Worm (Caenorhabditis elegans): Measurements from ENCODE around the gene Y59E9AL.8.
A peak's percentile ranks its signal among the peaks of the same experiment; 100 is the strongest.
"Not testable (repeated sequence)": the region's sequence is repeated elsewhere in the genome, so short reads cannot be mapped to it uniquely, and the experiment has no call there.

Gene Y59E9AL.8

DNA sequence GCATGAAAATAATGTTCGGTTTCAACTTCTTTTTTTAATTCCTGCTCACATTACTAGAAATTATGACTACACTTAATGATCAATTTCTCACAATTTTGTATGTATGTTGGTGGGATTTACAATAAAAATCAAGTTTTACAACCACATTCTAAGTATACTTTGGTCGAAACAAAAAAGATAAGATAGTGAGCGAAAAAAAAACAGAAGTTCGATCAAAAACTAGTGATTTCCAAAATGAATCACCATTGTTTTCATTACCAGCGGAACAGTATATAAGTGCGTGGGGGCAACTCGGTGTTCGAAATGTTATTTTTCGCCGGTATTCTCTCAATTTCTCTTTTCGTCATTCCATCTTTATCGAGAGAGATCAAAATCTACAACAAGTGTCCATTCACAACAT lies 6.4 kb upstream of the Y59E9AL.8 start, which contains the start of gene thn-5:
thn-5 (plus strand) TSS at position 301 of the 400 bp plus-strand sequence.
- TF ChIP-seq C06A6.2 (GFP tag; conservative IDR thresholded peaks at IDR 0.05): no peak
- TF ChIP-seq ceh-58 (GFP tag; IDR thresholded peaks at IDR 0.05): no peak
- no peak for TF ChIP-seq T07F8.4 (tag; optimal IDR thresholded peaks at IDR 0.05)
- TF ChIP-seq chd-7 (tag; optimal IDR thresholded peaks at IDR 0.05): no peak

DNA sequence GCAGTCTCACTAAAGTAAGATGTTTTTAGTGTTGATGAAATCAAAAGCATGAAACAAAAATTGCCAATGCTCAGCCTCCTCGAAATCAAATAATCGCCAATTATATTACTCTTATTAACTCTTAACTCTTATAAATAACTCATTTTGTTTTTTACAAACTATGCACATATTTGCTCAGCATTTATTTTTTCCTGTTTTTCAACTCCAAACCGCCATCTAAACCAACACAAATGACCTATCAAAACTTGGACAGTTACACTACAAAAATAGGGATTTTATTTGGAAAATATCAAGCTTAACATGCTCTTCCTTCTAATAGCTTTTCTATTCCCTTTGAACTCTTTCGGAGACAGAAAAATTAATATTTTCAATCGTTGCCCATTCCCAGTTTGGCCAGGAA lies 4.5 kb upstream of the Y59E9AL.8 start, which contains the start of gene thn-6:
thn-6 (plus strand) TSS at position 301 of the 400 bp plus-strand sequence.
- TF ChIP-seq nhr-120 (GFP tag; IDR thresholded peaks at IDR 0.05) (no peak), F37B4.10 (GFP tag; IDR thresholded peaks at IDR 0.05) (no peak), B0336.3 (GFP tag; IDR thresholded peaks at IDR 0.05) (no peak), Y56A3A.18 (GFP tag; IDR thresholded peaks at IDR 0.05) (no peak), ekl-4 (GFP tag; IDR thresholded peaks at IDR 0.05) (no peak), T07F8.4 (tag; optimal IDR thresholded peaks at IDR 0.05) (no peak), ztf-3 (GFP tag; optimal IDR thresholded peaks at IDR 0.05) (no peak), xnd-1 (tag; optimal IDR thresholded peaks at IDR 0.05) (no peak), bed-1 (GFP tag; IDR thresholded peaks at IDR 0.05) (no peak), ztf-25 (GFP tag; IDR thresholded peaks at IDR 0.05) (no peak), Y53F4B.3 (GFP tag; IDR thresholded peaks at IDR 0.05) (no peak), lin-26 (GFP tag; IDR thresholded peaks at IDR 0.05) (no peak), mel-28 (tag; optimal IDR thresholded peaks at IDR 0.05; ENCODE audit: borderline replicate concordance) (no peak), C17E4.6 (GFP tag; IDR thresholded peaks at IDR 0.05) (no peak), lsl-1 (GFP tag; optimal IDR thresholded peaks at IDR 0.05) (no peak), nhr-27 (tag; optimal IDR thresholded peaks at IDR 0.05) (no peak), F49E8.2 (tag; optimal IDR thresholded peaks at IDR 0.05; ENCODE audit: insufficient read depth) (no peak), K12H6.12 (tag; optimal IDR thresholded peaks at IDR 0.05) (no peak), C06A6.2 (GFP tag; conservative IDR thresholded peaks at IDR 0.05) (no peak), mcd-1 (GFP tag; IDR thresholded peaks at IDR 0.05) (no peak)

DNA sequence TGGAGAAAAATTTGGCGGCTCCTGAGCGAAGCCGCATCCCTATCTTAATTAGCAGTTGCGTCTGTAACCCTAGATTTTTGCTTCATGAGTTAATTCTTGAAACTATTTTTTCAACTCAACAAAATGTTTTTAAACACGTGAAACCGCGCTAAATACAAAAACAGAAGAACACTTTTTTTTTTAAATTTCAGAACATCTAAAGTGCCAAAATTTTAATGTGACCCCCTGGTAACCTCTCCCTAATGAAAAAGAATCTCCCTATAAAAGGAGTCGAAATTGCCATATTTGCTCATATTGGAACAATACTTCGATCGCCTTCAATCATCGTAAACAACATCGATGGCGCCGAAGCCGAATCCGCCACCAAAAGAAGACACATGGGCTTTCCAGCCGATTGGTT lies 2.4 kb upstream of the Y59E9AL.8 start, which contains the start of gene nsph-4.1:
nsph-4.1 (plus strand) TSS at position 301 of the 400 bp plus-strand sequence.
- TF ChIP-seq attf-5 (GFP tag; optimal IDR thresholded peaks at IDR 0.05); Y79H2A.3 (GFP tag; conservative IDR thresholded peaks at IDR 0.05); B0261.1 (tag; optimal IDR thresholded peaks at IDR 0.05): not testable (repeated sequence)

DNA sequence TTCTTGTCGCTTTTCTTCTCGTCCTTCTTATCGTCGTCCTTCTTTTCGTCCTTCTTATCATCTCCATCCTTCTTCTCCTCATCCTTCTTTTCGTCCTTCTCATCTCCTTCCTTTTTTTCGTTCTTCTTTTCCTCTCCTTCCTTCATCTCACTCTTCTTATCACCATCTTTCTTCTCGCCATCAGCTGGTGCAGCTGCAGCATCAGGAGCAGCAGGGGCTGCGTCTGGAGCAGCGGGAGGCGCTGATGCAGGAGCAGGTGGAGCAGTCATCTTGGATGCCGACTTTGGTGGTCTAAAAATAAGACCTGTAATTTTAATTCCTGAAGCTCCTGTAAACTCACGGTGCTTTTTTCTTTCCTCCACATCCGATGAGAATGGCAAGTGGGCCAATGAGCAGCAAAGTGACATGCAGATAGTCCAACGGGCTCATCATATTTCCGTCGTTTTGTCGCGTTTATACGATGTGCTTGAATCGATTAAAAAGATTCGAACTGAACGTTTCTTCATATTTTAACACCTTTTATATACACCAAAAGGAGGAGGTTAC lies 1.2 kb upstream of the Y59E9AL.8 start, which contains the start of gene cylc-1:
cylc-1 (minus strand) TSS at position 496 of the 546 bp plus-strand sequence.
- peak; percentile 68 for TF ChIP-seq egrh-3 (GFP tag; IDR thresholded peaks at IDR 0.05)
- TF ChIP-seq zfh-2 (GFP tag; conservative IDR thresholded peaks at IDR 0.05): peak; percentile 79

DNA sequence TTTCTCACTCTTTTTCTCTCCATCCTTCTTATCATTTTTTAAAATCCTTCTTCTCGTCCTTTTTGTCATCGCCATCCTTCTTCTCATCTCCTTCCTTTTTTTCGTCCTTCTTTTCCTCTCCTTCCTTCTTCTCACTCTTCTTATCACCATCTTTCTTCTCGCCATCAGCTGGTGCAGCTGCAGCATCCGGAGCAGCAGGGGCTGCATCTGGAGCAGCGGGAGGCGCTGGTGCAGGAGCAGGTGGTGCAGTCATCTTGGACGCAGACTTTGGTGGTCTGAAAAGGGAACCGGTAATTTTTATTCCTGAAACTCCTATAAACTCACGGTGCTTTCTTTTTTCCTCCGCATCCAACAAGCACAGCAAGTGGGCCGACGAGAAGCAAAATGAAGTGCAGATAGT lies 2.4 kb downstream of the Y59E9AL.8 start:
- TF ChIP-seq egrh-3 (GFP tag; IDR thresholded peaks at IDR 0.05) (peak; percentile 84; the same call in 1 of the 2 replicates), madf-10 (tag; optimal IDR thresholded peaks at IDR 0.05) (no peak)

DNA sequence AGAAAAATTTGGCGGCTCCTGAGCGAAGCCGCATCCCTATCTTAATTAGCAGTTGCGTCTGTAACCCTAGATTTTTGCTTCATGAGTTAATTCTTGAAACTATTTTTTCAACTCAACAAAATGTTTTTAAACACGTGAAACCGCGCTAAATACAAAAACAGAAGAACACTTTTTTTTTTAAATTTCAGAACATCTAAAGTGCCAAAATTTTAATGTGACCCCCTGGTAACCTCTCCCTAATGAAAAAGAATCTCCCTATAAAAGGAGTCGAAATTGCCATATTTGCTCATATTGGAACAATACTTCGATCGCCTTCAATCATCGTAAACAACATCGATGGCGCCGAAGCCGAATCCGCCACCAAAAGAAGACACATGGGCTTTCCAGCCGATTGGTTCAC lies 5.6 kb downstream of the Y59E9AL.8 start, which contains the start of gene nsph-4.2:
nsph-4.2 (plus strand) TSS at position 301 of the 400 bp plus-strand sequence.
- not testable (repeated sequence) for TF ChIP-seq F37B4.10, egl-44, ceh-58 (GFP tag; IDR thresholded peaks at IDR 0.05)

All from whole organism, young adult.